Fruit fly (Drosophila melanogaster) whole organism, adult: ENCODE measurements around the gene Setx.

Experiments
- CG33017 ChIP-seq: fragments of 200-800 bp; sonication (Bioruptor generic); optimal IDR thresholded peaks from 2 replicates; lab custom pipeline; 2018; ENCODE audit warnings: missing biosample characterization, mild to moderate bottlenecking, missing genetic modification characterization, moderate library complexity
- CG7045 ChIP-seq: fragments of 200-800 bp; sonication (Bioruptor generic); optimal IDR thresholded peaks from 2 replicates; lab custom pipeline; 2017; ENCODE audit warnings: missing biosample characterization, mild to moderate bottlenecking, missing genetic modification characterization
- Clk ChIP-seq: fragments of 200-800 bp; sonication (Bioruptor generic); optimal IDR thresholded peaks from 2 replicates; lab custom pipeline; 2017; ENCODE audit warnings: missing biosample characterization, missing genetic modification characterization
- Crg-1 ChIP-seq: fragments of 200-800 bp; sonication (Bioruptor generic); optimal IDR thresholded peaks from 2 replicates; lab custom pipeline; 2016; ENCODE audit warnings: missing biosample characterization, missing genetic modification characterization
- Hr96 ChIP-seq: fragments of 200-800 bp; sonication (Bioruptor generic); optimal IDR thresholded peaks from 2 replicates; lab custom pipeline; 2016; ENCODE audit warnings: missing biosample characterization, missing genetic modification characterization
- cic ChIP-seq: fragments of 200-800 bp; sonication (Bioruptor generic); optimal IDR thresholded peaks from 2 replicates; lab custom pipeline; 2017; ENCODE audit warnings: missing biosample characterization, mild to moderate bottlenecking, missing genetic modification characterization, moderate library complexity
- cnc ChIP-seq, 2 experiments: fragments of >200 bp; optimal IDR thresholded peaks; 2 replicates each; lab custom pipeline; 2017
- kay ChIP-seq: fragments of 200-800 bp; sonication (Bioruptor generic); peaks from one replicate; lab custom pipeline; 2016; ENCODE audit warnings: missing biosample characterization, missing genetic modification characterization, borderline replicate concordance
- ovo ChIP-seq: fragments of 200-800 bp; sonication (Bioruptor generic); optimal IDR thresholded peaks from 2 replicates; lab custom pipeline; 2016; ENCODE audit warnings: missing biosample characterization, missing genetic modification characterization
- pad ChIP-seq: fragments of 200-800 bp; sonication (Bioruptor generic); optimal IDR thresholded peaks from 3 replicates; lab custom pipeline; 2017; ENCODE audit warnings: missing biosample characterization, missing genetic modification characterization, mild to moderate bottlenecking, moderate library complexity, missing genetic modification reagents
- tj ChIP-seq: fragments of 200-800 bp; sonication (Bioruptor generic); optimal IDR thresholded peaks from 3 replicates; lab custom pipeline; 2017; ENCODE audit warnings: missing biosample characterization, mild to moderate bottlenecking, missing genetic modification characterization, moderate library complexity
- toe ChIP-seq: fragments of 200-800 bp; sonication (Bioruptor generic); optimal IDR thresholded peaks from 2 replicates; lab custom pipeline; 2016; ENCODE audit warnings: missing biosample characterization, missing genetic modification characterization

DNA sequence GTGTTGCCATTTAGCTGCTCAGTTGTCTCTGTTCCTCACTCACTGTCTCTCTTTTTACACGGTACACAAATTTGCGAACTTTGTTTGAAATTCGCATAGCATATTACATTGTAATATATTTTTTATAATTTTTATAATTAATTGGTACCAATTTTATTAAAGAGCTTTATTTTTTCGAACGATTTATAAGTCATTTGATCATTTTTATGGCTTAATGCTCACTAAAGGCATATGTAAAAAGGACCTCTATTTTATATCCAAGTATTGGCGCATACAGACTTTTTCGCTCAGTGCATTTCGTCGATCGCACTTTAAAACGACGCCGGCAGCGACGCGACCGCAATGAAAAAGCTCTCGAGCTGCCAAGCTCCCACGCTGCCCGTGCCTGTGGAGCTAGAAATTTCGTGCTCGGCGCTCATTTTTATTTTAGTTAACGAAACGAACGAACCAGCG lies 41.2 kb downstream of the Setx start:
- TF ChIP-seq CG7045 (GFP tag; lab: Kevin White, UChicago) (peak; percentile 99), pad (peak; percentile 90), Crg-1 (peak; percentile 94), ovo (GFP tag; lab: Kevin White, UChicago) (peak; percentile 96), tj (peak; percentile 92), kay (peak; percentile 98), cic (GFP tag; lab: Kevin White, UChicago) (peak; percentile 85), CG33017 (tag; lab: Kevin White, UChicago) (peak; percentile 98), Hr96 (GFP tag; lab: Kevin White, UChicago) (peak; percentile 89), cnc (optimal IDR thresholded peaks at IDR 0.05; lab: Kevin White, UChicago) (no peak), toe (peak; percentile 96), Clk (GFP tag; lab: Kevin White, UChicago) (peak; percentile 96)
